Worm (Caenorhabditis elegans) whole organism, midembryonic: ENCODE data around the gene M03F8.7.

Source experiments
- T22C8.4 ChIP-seq: fragments of 200-800 bp; sonication (Bioruptor generic); IDR thresholded peaks from 2 replicates; pipeline ENCODE4 v1.3.6; 2022; ENCODE audit warnings: missing genetic modification characterization, missing compliant biosample characterization
- cog-1 ChIP-seq: sonication (generic microtip); optimal IDR thresholded peaks from 2 replicates; lab custom pipeline; 2016; ENCODE audit warnings: missing genetic modification characterization, missing compliant biosample characterization
- flt-1 ChIP-seq: fragments of 200-800 bp; sonication (Bioruptor generic); IDR thresholded peaks from 2 replicates; pipeline ENCODE4 v1.3.6; 2022; ENCODE audit warnings: missing genetic modification characterization, missing compliant biosample characterization
- med-1 ChIP-seq: sonication (generic microtip); optimal IDR thresholded peaks from 2 replicates; lab custom pipeline; 2017; ENCODE audit warnings: missing genetic modification characterization, mild to moderate bottlenecking, missing compliant biosample characterization, antibody characterized with exemption, missing genetic modification reagents; ENCODE audit not compliant: insufficient read depth
- tab-1 ChIP-seq: fragments of 200-800 bp; sonication (Bioruptor generic); IDR thresholded peaks from 2 replicates; pipeline ENCODE4 v1.3.6; 2022; ENCODE audit warnings: missing genetic modification characterization, missing compliant biosample characterization
- ztf-23 ChIP-seq: fragments of 200-800 bp; sonication (Bioruptor generic); IDR thresholded peaks from 2 replicates; pipeline ENCODE4 v1.3.6; 2022; ENCODE audit warnings: missing genetic modification reagents, missing genetic modification characterization, missing compliant biosample characterization
- ztf-29 ChIP-seq: fragments of 200-800 bp; sonication (Bioruptor generic); IDR thresholded peaks from 2 replicates; pipeline ENCODE4 v1.3.6; 2022; ENCODE audit warnings: missing genetic modification reagents, missing genetic modification characterization, missing compliant biosample characterization

DNA sequence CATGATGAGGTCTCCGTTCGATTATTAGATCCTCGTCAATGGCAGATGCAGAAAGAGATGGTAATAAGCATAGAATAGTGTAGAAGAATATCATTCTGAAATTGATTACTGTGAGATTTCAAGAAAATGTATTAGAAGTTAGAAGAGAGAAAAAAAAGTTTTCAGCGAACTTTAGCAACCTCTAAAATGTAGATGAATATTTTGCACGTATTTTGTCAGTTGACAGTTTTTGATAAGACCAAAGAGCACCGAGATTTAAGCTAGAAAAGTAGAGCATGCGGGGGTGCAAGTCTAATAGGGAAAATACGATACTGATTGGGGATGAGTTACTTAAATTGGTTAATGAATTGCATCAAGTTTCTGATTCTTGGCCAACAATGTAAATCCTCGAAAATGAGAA, 18.0 kb downstream of the M03F8.7 start, which contains the start of gene M03F8.6:
- no peak for TF ChIP-seq flt-1 (GFP tag; lab: Robert Waterston, UW)
- TF ChIP-seq tab-1 (GFP tag; lab: Robert Waterston, UW) = no peak
- no peak for TF ChIP-seq T22C8.4 (GFP tag; lab: Robert Waterston, UW)
- no peak for TF ChIP-seq med-1
- no peak for TF ChIP-seq cog-1 (tag; lab: Kevin White, UChicago)
- no peak for TF ChIP-seq ztf-29 (GFP tag; lab: Robert Waterston, UW)
- TF ChIP-seq ztf-23 = no peak
